Worm (Caenorhabditis elegans): ENCODE measurements around the gene C25F9.12.

The C25F9.12 gene

ce11 chrV:19377014-19377494 lies 25.7 kb downstream of the C25F9.12 start, which contains the start of gene nceh-1:
Gene nceh-1 (plus strand): TSS chrV:19377444.
- TF ChIP-seq tab-1 (GFP tag; IDR thresholded peaks at IDR 0.05), result no peak
- TF ChIP-seq cog-1 (tag; optimal IDR thresholded peaks at IDR 0.05), result no peak
- no peak for TF ChIP-seq klf-2 (GFP tag; conservative IDR thresholded peaks at IDR 0.05)

- TF ChIP-seq ref-1 (GFP tag; conservative IDR thresholded peaks at IDR 0.05) (no peak), cog-1 (tag; optimal IDR thresholded peaks at IDR 0.05) (no peak), tab-1 (GFP tag; IDR thresholded peaks at IDR 0.05) (no peak), med-1 (GFP tag; optimal IDR thresholded peaks at IDR 0.05; ENCODE audit: insufficient read depth) (no peak), T22C8.4 (GFP tag; IDR thresholded peaks at IDR 0.05) (0 out of 2 replicates have a peak, but pooled peaks have one; percentile 3), klf-2 (GFP tag; conservative IDR thresholded peaks at IDR 0.05) (no peak), flt-1 (GFP tag; IDR thresholded peaks at IDR 0.05) (no peak)
These were observed 31.0 kb downstream of the C25F9.12 start for ce11 chrV:19371777-19372176.

DNA sequence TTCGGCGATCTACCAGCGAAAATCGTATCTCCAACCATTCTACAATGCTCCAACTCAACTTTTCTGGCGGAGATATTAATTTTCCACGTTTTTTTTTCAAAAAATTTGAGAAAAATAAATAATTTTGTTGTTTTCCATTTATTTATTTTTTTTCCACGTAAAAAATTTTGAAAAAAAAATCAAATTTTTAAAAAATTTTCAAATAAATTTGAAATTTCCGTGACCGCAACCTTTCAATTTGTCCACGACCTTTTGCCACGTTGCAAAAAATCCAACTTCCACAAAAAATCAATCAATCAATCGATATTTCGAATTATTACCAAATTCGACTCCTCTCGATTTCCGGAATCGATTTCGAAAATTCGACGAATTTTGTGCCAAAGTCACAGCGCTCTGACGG lies 31.5 kb downstream of the C25F9.12 start, which contains the start of gene Y43F8A.2:
Gene Y43F8A.2 (plus strand): TSS at position 301 of the 400 bp plus-strand sequence.
- TF ChIP-seq flt-1 (GFP tag; IDR thresholded peaks at IDR 0.05) (no peak), T22C8.4 (GFP tag; IDR thresholded peaks at IDR 0.05) (peak; percentile 10; the same call in 1 of the 2 replicates)

DNA sequence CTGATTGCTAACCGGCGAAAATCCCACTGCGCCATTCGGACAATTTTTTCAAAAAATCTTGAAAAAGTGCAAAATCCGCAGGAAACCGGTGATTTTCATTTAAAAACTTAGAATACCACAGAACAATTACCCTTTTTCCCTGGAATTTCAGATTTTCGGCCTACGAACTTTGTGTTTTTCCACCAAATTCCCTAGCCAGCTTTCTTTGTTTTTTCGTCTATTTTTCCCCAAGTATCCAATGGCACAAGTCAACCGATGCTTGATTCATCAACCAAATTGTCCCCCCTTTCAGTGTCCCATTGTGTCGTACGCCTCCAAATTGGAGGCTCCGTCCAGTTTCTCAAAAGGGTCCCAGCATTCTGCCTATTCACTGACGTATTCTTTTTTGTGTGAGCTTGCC lies 32.6 kb downstream of the C25F9.12 start, which contains the start of gene Y43F8A.1:
Gene Y43F8A.1 (plus strand): TSS at position 301 of the 400 bp plus-strand sequence.
- TF ChIP-seq med-1 (GFP tag; optimal IDR thresholded peaks at IDR 0.05; ENCODE audit: insufficient read depth), result no peak
- no peak for TF ChIP-seq ref-1 (GFP tag; conservative IDR thresholded peaks at IDR 0.05)
- TF ChIP-seq cog-1 (tag; optimal IDR thresholded peaks at IDR 0.05), result no peak
- no peak for TF ChIP-seq flt-1 (GFP tag; IDR thresholded peaks at IDR 0.05)
- TF ChIP-seq ztf-23 (GFP tag; IDR thresholded peaks at IDR 0.05), result no peak
- TF ChIP-seq T22C8.4 (GFP tag; IDR thresholded peaks at IDR 0.05), result no peak
- no peak for TF ChIP-seq tab-1 (GFP tag; IDR thresholded peaks at IDR 0.05)
- TF ChIP-seq klf-2 (GFP tag; conservative IDR thresholded peaks at IDR 0.05), result no peak
- no peak for TF ChIP-seq ztf-29 (GFP tag; IDR thresholded peaks at IDR 0.05)

- TF ChIP-seq flt-1 (GFP tag; IDR thresholded peaks at IDR 0.05), result no peak
- TF ChIP-seq klf-2 (GFP tag; conservative IDR thresholded peaks at IDR 0.05), result no peak
- TF ChIP-seq med-1 (GFP tag; optimal IDR thresholded peaks at IDR 0.05; ENCODE audit: insufficient read depth), result no peak
- TF ChIP-seq ztf-29 (GFP tag; IDR thresholded peaks at IDR 0.05), result no peak
- TF ChIP-seq ref-1 (GFP tag; conservative IDR thresholded peaks at IDR 0.05), result no peak
- no peak for TF ChIP-seq cog-1 (tag; optimal IDR thresholded peaks at IDR 0.05)
- TF ChIP-seq tab-1 (GFP tag; IDR thresholded peaks at IDR 0.05), result no peak
- no peak for TF ChIP-seq T22C8.4 (GFP tag; IDR thresholded peaks at IDR 0.05)
These were observed 40.2 kb downstream of the C25F9.12 start, which contains the start of gene C14B4.2 for ce11 chrV:19362568-19362967. Gene C14B4.2 (minus strand): TSS chrV:19362668.

DNA sequence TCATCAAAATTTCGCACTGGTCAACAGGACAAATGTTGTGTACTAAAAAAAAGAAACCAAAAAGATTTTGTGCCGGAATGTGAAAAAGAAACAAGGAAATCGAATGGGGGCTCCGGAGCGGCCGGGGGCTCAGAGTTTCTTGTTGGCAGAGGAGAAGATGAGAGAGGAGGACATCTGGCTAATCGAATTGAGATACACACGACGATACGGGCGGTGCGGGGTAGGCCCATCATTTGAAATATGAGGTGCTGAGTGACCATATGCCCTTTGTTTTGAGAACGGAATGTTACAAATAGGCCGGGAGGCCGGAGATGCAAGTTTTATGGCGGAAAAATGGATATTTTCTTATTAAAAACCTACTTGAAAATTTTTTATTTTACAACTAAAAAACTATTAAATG lies 44.7 kb downstream of the C25F9.12 start:
- TF ChIP-seq flt-1 (GFP tag; IDR thresholded peaks at IDR 0.05), result no peak; the same call in 1 of the 2 replicates
- no peak for TF ChIP-seq med-1 (GFP tag; optimal IDR thresholded peaks at IDR 0.05; ENCODE audit: insufficient read depth)
- no peak for TF ChIP-seq ref-1 (GFP tag; conservative IDR thresholded peaks at IDR 0.05)
- no peak for TF ChIP-seq T22C8.4 (GFP tag; IDR thresholded peaks at IDR 0.05)
- no peak for TF ChIP-seq ztf-23 (GFP tag; IDR thresholded peaks at IDR 0.05)
- no peak for TF ChIP-seq tab-1 (GFP tag; IDR thresholded peaks at IDR 0.05)
- no peak for TF ChIP-seq cog-1 (tag; optimal IDR thresholded peaks at IDR 0.05)
- no peak for TF ChIP-seq klf-2 (GFP tag; conservative IDR thresholded peaks at IDR 0.05)
- no peak for TF ChIP-seq ztf-29 (GFP tag; IDR thresholded peaks at IDR 0.05)

- TF ChIP-seq cog-1 (tag; optimal IDR thresholded peaks at IDR 0.05) (no peak), klf-2 (GFP tag; conservative IDR thresholded peaks at IDR 0.05) (no peak), med-1 (GFP tag; optimal IDR thresholded peaks at IDR 0.05; ENCODE audit: insufficient read depth) (no peak)
These were observed 46.0 kb downstream of the C25F9.12 start for ce11 chrV:19356717-19357116.

DNA sequence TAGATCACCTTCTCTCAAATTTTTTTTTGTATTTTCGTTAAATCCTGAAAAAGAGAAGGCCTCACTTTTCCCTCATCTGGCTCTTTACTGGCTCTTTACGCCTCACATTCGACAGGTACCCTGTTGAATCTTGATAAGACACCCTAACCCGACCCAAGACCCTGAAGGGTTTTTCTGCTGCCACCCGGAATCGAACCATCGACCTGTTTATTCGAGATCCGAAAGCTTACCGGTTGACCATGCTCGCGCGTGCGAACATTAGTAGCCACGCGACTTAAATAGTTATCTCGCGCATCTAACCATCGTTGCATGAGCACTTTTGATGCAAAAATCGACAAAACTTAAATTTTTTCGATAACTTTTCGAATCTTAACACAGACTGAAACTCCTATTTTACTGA lies 47.5 kb downstream of the C25F9.12 start:
- no peak for TF ChIP-seq cog-1 (tag; optimal IDR thresholded peaks at IDR 0.05)
- TF ChIP-seq ref-1 (GFP tag; conservative IDR thresholded peaks at IDR 0.05), result no peak
- no peak for TF ChIP-seq ztf-23 (GFP tag; IDR thresholded peaks at IDR 0.05)
- no peak for TF ChIP-seq ztf-29 (GFP tag; IDR thresholded peaks at IDR 0.05)
- no peak for TF ChIP-seq flt-1 (GFP tag; IDR thresholded peaks at IDR 0.05)
- no peak for TF ChIP-seq klf-2 (GFP tag; conservative IDR thresholded peaks at IDR 0.05)
- TF ChIP-seq med-1 (GFP tag; optimal IDR thresholded peaks at IDR 0.05; ENCODE audit: insufficient read depth), result no peak
- no peak for TF ChIP-seq tab-1 (GFP tag; IDR thresholded peaks at IDR 0.05)
- TF ChIP-seq T22C8.4 (GFP tag; IDR thresholded peaks at IDR 0.05), result no peak

DNA sequence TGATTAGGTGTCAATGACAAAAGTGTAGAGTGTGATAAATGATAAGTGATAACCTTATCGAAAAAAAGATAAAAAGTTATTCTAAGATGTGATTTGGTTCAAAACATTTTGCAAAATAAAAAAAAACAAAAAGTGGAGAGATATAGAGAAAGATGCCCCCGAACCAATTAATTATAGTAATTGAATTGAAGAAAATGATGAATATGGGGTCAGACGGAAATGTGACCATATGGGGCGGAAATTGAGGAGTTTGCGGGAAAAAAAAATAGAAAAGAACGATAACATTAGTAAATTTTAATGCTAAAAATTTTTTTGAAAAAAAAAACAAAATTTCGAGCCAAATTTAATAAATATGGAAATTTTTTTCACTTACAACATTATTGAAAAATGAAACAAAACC lies 48.2 kb downstream of the C25F9.12 start:
- no peak for TF ChIP-seq ref-1 (GFP tag; conservative IDR thresholded peaks at IDR 0.05)
- TF ChIP-seq med-1 (GFP tag; optimal IDR thresholded peaks at IDR 0.05; ENCODE audit: insufficient read depth), result no peak
- no peak for TF ChIP-seq cog-1 (tag; optimal IDR thresholded peaks at IDR 0.05)
- no peak for TF ChIP-seq T22C8.4 (GFP tag; IDR thresholded peaks at IDR 0.05)
- no peak for TF ChIP-seq tab-1 (GFP tag; IDR thresholded peaks at IDR 0.05)
- no peak for TF ChIP-seq klf-2 (GFP tag; conservative IDR thresholded peaks at IDR 0.05)
- no peak for TF ChIP-seq flt-1 (GFP tag; IDR thresholded peaks at IDR 0.05)
- no peak for TF ChIP-seq ztf-29 (GFP tag; IDR thresholded peaks at IDR 0.05)
- TF ChIP-seq ztf-23 (GFP tag; IDR thresholded peaks at IDR 0.05), result no peak

Measured in whole organism, midembryonic.